Fruit fly (Drosophila melanogaster) whole organism, prepupa: ENCODE data around the gene CG14050.

Experiments
- CG15336 ChIP-seq: fragments of 200-800 bp; sonication (Bioruptor generic); IDR thresholded peaks from 2 replicates; pipeline ENCODE4 v1.3.6; 2022; ENCODE audit warnings: missing biosample characterization, missing genetic modification characterization
- CG6854 ChIP-seq: fragments of 200-800 bp; sonication (Bioruptor generic); optimal IDR thresholded peaks from 2 replicates; lab custom pipeline; 2017; ENCODE audit warnings: missing biosample characterization, mild to moderate bottlenecking, missing genetic modification characterization
- Eip93F ChIP-seq: fragments of 200-800 bp; sonication (Bioruptor generic); optimal IDR thresholded peaks from 2 replicates; lab custom pipeline; 2016; ENCODE audit warnings: missing biosample characterization, mild to moderate bottlenecking, missing genetic modification characterization
- Hr38 ChIP-seq: sonication (Bioruptor generic); optimal IDR thresholded peaks from 2 replicates; lab custom pipeline; 2016; ENCODE audit warnings: missing biosample characterization, missing genetic modification characterization
- Hr39 ChIP-seq: fragments of 200-800 bp; sonication (Bioruptor generic); optimal IDR thresholded peaks from 2 replicates; lab custom pipeline; 2016; ENCODE audit warnings: missing biosample characterization, missing genetic modification characterization
- dac ChIP-seq: fragments of 200-800 bp; sonication (Bioruptor generic); optimal IDR thresholded peaks from 2 replicates; lab custom pipeline; 2017; ENCODE audit warnings: missing biosample characterization, mild to moderate bottlenecking, missing genetic modification characterization
- dsx ChIP-seq: fragments of 200-800 bp; optimal IDR thresholded peaks from 3 replicates; lab custom pipeline; 2019; ENCODE audit warnings: missing biosample characterization, mild to moderate bottlenecking, missing genetic modification characterization, moderate library complexity; ENCODE audit not compliant: poor library complexity, severe bottlenecking
- fkh ChIP-seq: fragments of 200-800 bp; sonication (Bioruptor generic); optimal IDR thresholded peaks from 3 replicates; lab custom pipeline; 2017; ENCODE audit warnings: missing biosample characterization, mild to moderate bottlenecking, missing genetic modification characterization, moderate library complexity

dm6 chrX:2301613-2302522, 24.1 kb downstream of the CG14050 start:
- TF ChIP-seq Hr39 (GFP tag; lab: Kevin White, UChicago) (peak; percentile 73), fkh (GFP tag; lab: Kevin White, UChicago) (peak; percentile 33), dsx (GFP tag; lab: Kevin White, UChicago) (peak; percentile 41), dac (peak; percentile 47), Eip93F (GFP tag; lab: Kevin White, UChicago) (no peak), CG15336 (peak; percentile 83), CG6854 (GFP tag; lab: Kevin White, UChicago) (no peak), Hr38 (GFP tag; lab: Kevin White, UChicago) (no peak)
